Worm (Caenorhabditis elegans): ENCODE results near the gene pqn-82.

The pqn-82 gene

ce11 chrIII:1848747-1849146, at the start of gene pqn-82:
pqn-82 (plus strand) TSS chrIII:1849047.
- TF ChIP-seq ceh-28 (tag; optimal IDR thresholded peaks at IDR 0.05) (no peak), nhr-67 (tag; optimal IDR thresholded peaks at IDR 0.05) (no peak), nhr-23 (tag; optimal IDR thresholded peaks at IDR 0.05) (no peak), nhr-237 (tag; optimal IDR thresholded peaks at IDR 0.05) (no peak), fkh-2 (tag; optimal IDR thresholded peaks at IDR 0.05) (no peak), eor-1 (tag; optimal IDR thresholded peaks at IDR 0.05) (no peak), zag-1 (tag; optimal IDR thresholded peaks at IDR 0.05) (no peak), nhr-12 (tag; optimal IDR thresholded peaks at IDR 0.05) (no peak), sea-2 (GFP tag; optimal IDR thresholded peaks at IDR 0.05) (no peak), skn-1 (tag; optimal IDR thresholded peaks at IDR 0.05) (no peak), nhr-11 (tag; optimal IDR thresholded peaks at IDR 0.05) (no peak)

- no peak for TF ChIP-seq daf-12 (tag; optimal IDR thresholded peaks at IDR 0.05)
- TF ChIP-seq ama-1 (optimal IDR thresholded peaks at IDR 0.05), result no peak
- TF ChIP-seq skn-1 (tag; optimal IDR thresholded peaks at IDR 0.05), result no peak
- TF ChIP-seq nhr-67 (tag; optimal IDR thresholded peaks at IDR 0.05), result no peak
These were observed 49.4 kb upstream of the pqn-82 start for ce11 chrIII:1799407-1799806.

ce11 chrIII:1803000-1803399, 45.8 kb upstream of the pqn-82 start:
- no peak for TF ChIP-seq pqm-1 (tag; optimal IDR thresholded peaks at IDR 0.05)
- no peak for TF ChIP-seq pha-4 (tag; optimal IDR thresholded peaks at IDR 0.05)

- no peak for TF ChIP-seq nhr-25 (tag; optimal IDR thresholded peaks at IDR 0.05)
- no peak for TF ChIP-seq nhr-237 (tag; optimal IDR thresholded peaks at IDR 0.05)
- no peak for TF ChIP-seq ceh-82 (tag; optimal IDR thresholded peaks at IDR 0.05)
- TF ChIP-seq ceh-28 (tag; optimal IDR thresholded peaks at IDR 0.05), result no peak
These were observed 44.4 kb upstream of the pqn-82 start for ce11 chrIII:1804477-1804876.

- TF ChIP-seq nhr-11 (tag; optimal IDR thresholded peaks at IDR 0.05) (no peak), ceh-28 (tag; optimal IDR thresholded peaks at IDR 0.05) (peak; percentile 99)
These were observed 43.3 kb upstream of the pqn-82 start for ce11 chrIII:1805415-1806008.

- TF ChIP-seq eor-1 (tag; optimal IDR thresholded peaks at IDR 0.05) (no peak), ceh-28 (tag; optimal IDR thresholded peaks at IDR 0.05) (peak; percentile 92)
These were observed 42.6 kb upstream of the pqn-82 start for ce11 chrIII:1806183-1806798.

- TF ChIP-seq ceh-28 (tag; optimal IDR thresholded peaks at IDR 0.05), result peak; percentile 100
These were observed 41.4 kb upstream of the pqn-82 start for ce11 chrIII:1807297-1807935.

ce11 chrIII:1814285-1814684, 34.6 kb upstream of the pqn-82 start:
- TF ChIP-seq daf-12 (tag; optimal IDR thresholded peaks at IDR 0.05), result no peak
- TF ChIP-seq ceh-82 (tag; optimal IDR thresholded peaks at IDR 0.05), result no peak
- TF ChIP-seq ceh-28 (tag; optimal IDR thresholded peaks at IDR 0.05), result no peak
- no peak for TF ChIP-seq mdl-1 (tag; optimal IDR thresholded peaks at IDR 0.05)
- TF ChIP-seq zag-1 (tag; optimal IDR thresholded peaks at IDR 0.05), result no peak
- no peak for TF ChIP-seq lin-15B (tag; optimal IDR thresholded peaks at IDR 0.05)
- no peak for TF ChIP-seq fos-1 (tag; optimal IDR thresholded peaks at IDR 0.05)
- TF ChIP-seq nhr-237 (tag; optimal IDR thresholded peaks at IDR 0.05), result no peak
- TF ChIP-seq eor-1 (tag; optimal IDR thresholded peaks at IDR 0.05), result no peak
- no peak for TF ChIP-seq jun-1 (tag; optimal IDR thresholded peaks at IDR 0.05)
- TF ChIP-seq lsy-12 (tag; optimal IDR thresholded peaks at IDR 0.05), result no peak
- no peak for TF ChIP-seq ceh-16 (tag; optimal IDR thresholded peaks at IDR 0.05)
- TF ChIP-seq hmg-11 (tag; optimal IDR thresholded peaks at IDR 0.05), result no peak
- TF ChIP-seq nhr-67 (tag; optimal IDR thresholded peaks at IDR 0.05), result no peak
- TF ChIP-seq ama-1 (optimal IDR thresholded peaks at IDR 0.05), result no peak
- no peak for TF ChIP-seq fkh-2 (tag; optimal IDR thresholded peaks at IDR 0.05)
- no peak for TF ChIP-seq snpc-4 (tag; optimal IDR thresholded peaks at IDR 0.05)
- no peak for TF ChIP-seq skn-1 (tag; optimal IDR thresholded peaks at IDR 0.05)
- TF ChIP-seq ztf-4 (tag; optimal IDR thresholded peaks at IDR 0.05), result no peak
- no peak for TF ChIP-seq nfya-1 (tag; optimal IDR thresholded peaks at IDR 0.05; ENCODE audit: insufficient read depth)

Measured in whole organism, L3 larva.